Fruit fly (Drosophila melanogaster): ENCODE data around the gene CG9265.
A peak's percentile ranks its signal among the peaks of the same experiment; 100 is the strongest.

The CG9265 gene

dm6 chr2L:21020015-21020414 is 51.3 kb downstream of the CG9265 start (continued):
- TF ChIP-seq CG8765 (GFP tag; IDR thresholded peaks at IDR 0.05) (no peak), Dip2 (GFP tag; IDR thresholded peaks at IDR 0.05) (no peak), HmgZ (tag; optimal IDR thresholded peaks at IDR 0.05) (no peak), Oli (tag; optimal IDR thresholded peaks at IDR 0.05) (no peak), CG17912 (GFP tag; optimal IDR thresholded peaks at IDR 0.05) (no peak), CG2889 (GFP tag; IDR thresholded peaks at IDR 0.05) (no peak), MBD-R2 (GFP tag; IDR thresholded peaks at IDR 0.05) (no peak), ATbp (GFP tag; optimal IDR thresholded peaks at IDR 0.05) (no peak), CG6689 (GFP tag; IDR thresholded peaks at IDR 0.05) (no peak), gfzf (GFP tag; optimal IDR thresholded peaks at IDR 0.05) (no peak), CG3407 (GFP tag; optimal IDR thresholded peaks at IDR 0.05) (no peak), CG4820 (GFP tag; optimal IDR thresholded peaks at IDR 0.05) (no peak), Neu2 (GFP tag; optimal IDR thresholded peaks at IDR 0.05; ENCODE audit: borderline replicate concordance) (no peak), CTCF (GFP tag; optimal IDR thresholded peaks at IDR 0.05) (no peak), CG1602 (GFP tag; optimal IDR thresholded peaks at IDR 0.05) (no peak), klu (GFP tag; IDR thresholded peaks at IDR 0.05) (no peak), CG11398 (GFP tag; optimal IDR thresholded peaks at IDR 0.05) (no peak), CG18262 (tag; optimal IDR thresholded peaks at IDR 0.05) (peak; percentile 25), CG14014 (GFP tag; IDR thresholded peaks at IDR 0.05) (no peak), Dref (GFP tag; IDR thresholded peaks at IDR 0.05) (no peak), CG1647 (GFP tag; optimal IDR thresholded peaks at IDR 0.05) (no peak), yki (optimal IDR thresholded peaks at IDR 0.05) (no peak), nau (GFP tag; optimal IDR thresholded peaks at IDR 0.05) (no peak), kni (GFP tag; optimal IDR thresholded peaks at IDR 0.05) (no peak), run (tag; optimal IDR thresholded peaks at IDR 0.05) (no peak), sens-2 (GFP tag; IDR thresholded peaks at IDR 0.05) (no peak), CG13287 (GFP tag; IDR thresholded peaks at IDR 0.05; ENCODE audit: partially characterized antibody) (no peak), Gsc (GFP tag; IDR thresholded peaks at IDR 0.05) (no peak), CG12236 (GFP tag; optimal IDR thresholded peaks at IDR 0.05) (no peak), Ravus (GFP tag; IDR thresholded peaks at IDR 0.05) (no peak), CG13624 (GFP tag; optimal IDR thresholded peaks at IDR 0.05) (no peak), CG5245 (GFP tag; optimal IDR thresholded peaks at IDR 0.05) (no peak), dmrt11E (tag; optimal IDR thresholded peaks at IDR 0.05) (peak; percentile 61), ftz-f1 (GFP tag; optimal IDR thresholded peaks at IDR 0.05) (no peak), Mes4 (GFP tag; optimal IDR thresholded peaks at IDR 0.05) (no peak), MESR4 (GFP tag; optimal IDR thresholded peaks at IDR 0.05) (no peak), Xrp1 (GFP tag; IDR thresholded peaks at IDR 0.05) (peak; percentile 52), CG12299 (tag; optimal IDR thresholded peaks at IDR 0.05) (no peak), psq (GFP tag; optimal IDR thresholded peaks at IDR 0.05) (no peak), Sry-δ (GFP tag; optimal IDR thresholded peaks at IDR 0.05) (no peak), stc (GFP tag; IDR thresholded peaks at IDR 0.05) (no peak), CG15696 (tag; optimal IDR thresholded peaks at IDR 0.05) (peak; percentile 44), CG30431 (GFP tag; optimal IDR thresholded peaks at IDR 0.05) (no peak), CG3847 (GFP tag; IDR thresholded peaks at IDR 0.05) (no peak), cas (GFP tag; IDR thresholded peaks at IDR 0.05) (no peak), lmd (GFP tag; IDR thresholded peaks at IDR 0.05) (no peak), slou (GFP tag; optimal IDR thresholded peaks at IDR 0.05) (no peak), dimm (GFP tag; IDR thresholded peaks at IDR 0.05) (no peak), hkb (optimal IDR thresholded peaks at IDR 0.05) (no peak), hkb (GFP tag; IDR thresholded peaks at IDR 0.05) (no peak), CG9932 (GFP tag; IDR thresholded peaks at IDR 0.05) (no peak), CG7745 (tag; optimal IDR thresholded peaks at IDR 0.05) (no peak), Six4 (GFP tag; optimal IDR thresholded peaks at IDR 0.05) (no peak), CG12071 (GFP tag; optimal IDR thresholded peaks at IDR 0.05) (no peak), toy (GFP tag; IDR thresholded peaks at IDR 0.05) (no peak)

Measured in whole organism, embryonic.